Worm (Caenorhabditis elegans) whole organism, young adult: ENCODE results near the gene cyb-3.

ENCODE experiments used
- B0035.1 ChIP-seq: sonication (generic microtip); optimal IDR thresholded peaks from 2 replicates; lab custom pipeline; 2016; ENCODE audit warnings: missing genetic modification characterization, mild to moderate bottlenecking, missing compliant biosample characterization, missing genotype, missing genetic modification reagents
- B0261.1 ChIP-seq: sonication (generic microtip); optimal IDR thresholded peaks from 2 replicates; lab custom pipeline; 2016; ENCODE audit warnings: mild to moderate bottlenecking, missing genetic modification characterization, moderate library complexity, missing compliant biosample characterization
- B0336.3 ChIP-seq: fragments of 200-800 bp; sonication (Bioruptor generic); IDR thresholded peaks from 2 replicates; pipeline ENCODE4 v1.3.6; 2022; ENCODE audit warnings: missing genetic modification characterization, missing compliant biosample characterization
- D2030.7 ChIP-seq: fragments of 200-800 bp; sonication (Bioruptor generic); IDR thresholded peaks from 2 replicates; pipeline ENCODE4 v1.3.6; 2022; ENCODE audit warnings: missing genetic modification reagents, missing genetic modification characterization, missing compliant biosample characterization
- F22D6.2 ChIP-seq: sonication (generic microtip); optimal IDR thresholded peaks from 2 replicates; lab custom pipeline; 2016; ENCODE audit warnings: mild to moderate bottlenecking, missing genetic modification characterization, missing compliant biosample characterization
- F37B4.10 ChIP-seq: fragments of 200-800 bp; sonication (Bioruptor generic); IDR thresholded peaks from 2 replicates; pipeline ENCODE4 v1.3.6; 2022; ENCODE audit warnings: missing genetic modification characterization, missing compliant biosample characterization
- F52B5.7 ChIP-seq: sonication (generic microtip); optimal IDR thresholded peaks from 2 replicates; lab custom pipeline; 2016; ENCODE audit warnings: mild to moderate bottlenecking, missing genetic modification characterization, missing compliant biosample characterization
- K12H6.12 ChIP-seq: fragments of 200-800 bp; sonication (Bioruptor generic); optimal IDR thresholded peaks from 2 replicates; lab custom pipeline; 2018; ENCODE audit warnings: mild to moderate bottlenecking, missing genetic modification characterization, missing compliant biosample characterization
- Y53G8AR.9 ChIP-seq: fragments of 200-800 bp; sonication (Bioruptor generic); conservative IDR thresholded peaks from 2 replicates; pipeline ENCODE4 v1.3.6; 2022; ENCODE audit warnings: missing genetic modification reagents, missing genetic modification characterization, missing compliant biosample characterization
- Y67H2A.10 ChIP-seq: fragments of 200-800 bp; sonication (Bioruptor generic); conservative IDR thresholded peaks from 2 replicates; pipeline ENCODE4 v1.3.6; 2022; ENCODE audit warnings: missing genetic modification reagents, missing genetic modification characterization, missing compliant biosample characterization
- Y79H2A.3 ChIP-seq: fragments of 200-800 bp; sonication (Bioruptor generic); conservative IDR thresholded peaks from 2 replicates; pipeline ENCODE4 v1.3.6; 2022; ENCODE audit warnings: missing genetic modification reagents, missing genetic modification characterization, missing compliant biosample characterization
- Y95B8A.8 ChIP-seq: fragments of 200-800 bp; sonication (Bioruptor generic); IDR thresholded peaks from 2 replicates; pipeline ENCODE4 v1.3.6; 2022; ENCODE audit warnings: missing genetic modification reagents, missing genetic modification characterization, missing compliant biosample characterization
- attf-3 ChIP-seq: fragments of 200-800 bp; sonication (Bioruptor generic); conservative IDR thresholded peaks from 2 replicates; pipeline ENCODE4 v1.3.6; 2022; ENCODE audit warnings: missing genetic modification reagents, missing genetic modification characterization, missing compliant biosample characterization
- bed-2 ChIP-seq: fragments of 200-800 bp; sonication (Bioruptor generic); IDR thresholded peaks from 2 replicates; pipeline ENCODE4 v1.3.6; 2022; ENCODE audit warnings: missing genetic modification reagents, missing genetic modification characterization, missing compliant biosample characterization
- dox-1 ChIP-seq: fragments of 200-800 bp; sonication (Bioruptor generic); IDR thresholded peaks from 2 replicates; pipeline ENCODE4 v1.3.6; 2022; ENCODE audit warnings: missing genetic modification reagents, missing genetic modification characterization, missing compliant biosample characterization
- efl-1 ChIP-seq: fragments of 150-350 bp; optimal IDR thresholded peaks from 2 replicates; lab custom pipeline; 2014; ENCODE audit warnings: missing biosample characterization, missing genetic modification reagents, missing genetic modification characterization
- egl-18 ChIP-seq: fragments of 200-800 bp; sonication (Bioruptor generic); IDR thresholded peaks from 2 replicates; pipeline ENCODE4 v1.3.6; 2022; ENCODE audit warnings: missing genetic modification reagents, missing genetic modification characterization, missing compliant biosample characterization
- egl-44 ChIP-seq: fragments of 200-800 bp; sonication (Bioruptor generic); IDR thresholded peaks from 2 replicates; pipeline ENCODE4 v1.3.6; 2022; ENCODE audit warnings: missing genetic modification reagents, missing genetic modification characterization, missing compliant biosample characterization
- ekl-4 ChIP-seq: fragments of 200-800 bp; sonication (Bioruptor generic); IDR thresholded peaks from 2 replicates; pipeline ENCODE4 v1.3.6; 2022; ENCODE audit warnings: missing genetic modification reagents, missing genetic modification characterization, missing compliant biosample characterization
- ets-4 ChIP-seq: fragments of 200-800 bp; sonication (Bioruptor generic); optimal IDR thresholded peaks from 2 replicates; lab custom pipeline; 2018; ENCODE audit warnings: mild to moderate bottlenecking, missing genetic modification characterization, missing compliant biosample characterization
- hmg-1.2 ChIP-seq: fragments of 200-800 bp; sonication (Bioruptor generic); IDR thresholded peaks from 2 replicates; pipeline ENCODE4 v1.3.6; 2022; ENCODE audit warnings: missing genetic modification reagents, missing genetic modification characterization, missing compliant biosample characterization
- hmg-20 ChIP-seq: fragments of 200-800 bp; sonication (Bioruptor generic); IDR thresholded peaks from 2 replicates; pipeline ENCODE4 v1.3.6; 2022; ENCODE audit warnings: missing genetic modification reagents, missing genetic modification characterization, missing compliant biosample characterization
- lag-1 ChIP-seq: fragments of 200-800 bp; sonication (Bioruptor generic); IDR thresholded peaks from 2 replicates; pipeline ENCODE4 v1.3.6; 2022; ENCODE audit warnings: missing genetic modification reagents, missing genetic modification characterization, missing compliant biosample characterization
- lin-26 ChIP-seq: fragments of 200-800 bp; sonication (Bioruptor generic); IDR thresholded peaks from 2 replicates; pipeline ENCODE4 v1.3.6; 2022; ENCODE audit warnings: missing genetic modification reagents, missing genetic modification characterization, missing compliant biosample characterization
- lin-54 ChIP-seq: fragments of 200-800 bp; sonication (Bioruptor generic); optimal IDR thresholded peaks from 2 replicates; lab custom pipeline; 2018; ENCODE audit warnings: mild to moderate bottlenecking, missing genetic modification characterization, missing compliant biosample characterization
- lir-1 ChIP-seq: fragments of 200-800 bp; sonication (Bioruptor generic); conservative IDR thresholded peaks from 2 replicates; pipeline ENCODE4 v1.3.6; 2022; ENCODE audit warnings: missing genetic modification reagents, missing genetic modification characterization, missing compliant biosample characterization
- lsl-1 ChIP-seq: fragments of 200-800 bp; sonication (Bioruptor generic); optimal IDR thresholded peaks from 2 replicates; lab custom pipeline; 2018; ENCODE audit warnings: mild to moderate bottlenecking, missing genetic modification characterization, moderate library complexity, missing compliant biosample characterization
- madf-10 ChIP-seq: sonication (generic microtip); optimal IDR thresholded peaks from 2 replicates; lab custom pipeline; 2016; ENCODE audit warnings: mild to moderate bottlenecking, missing genetic modification characterization, missing compliant biosample characterization
- madf-6 ChIP-seq: fragments of 200-800 bp; sonication (Bioruptor generic); IDR thresholded peaks from 2 replicates; pipeline ENCODE4 v1.3.6; 2022; ENCODE audit warnings: missing genetic modification reagents, missing genetic modification characterization, missing compliant biosample characterization
- madf-8 ChIP-seq: fragments of 200-800 bp; sonication (Bioruptor generic); conservative IDR thresholded peaks from 2 replicates; pipeline ENCODE4 v1.3.6; 2022; ENCODE audit warnings: missing genetic modification reagents, missing genetic modification characterization, missing compliant biosample characterization
- mel-28 ChIP-seq: sonication (generic microtip); optimal IDR thresholded peaks from 2 replicates; lab custom pipeline; 2016; ENCODE audit warnings: borderline replicate concordance, mild to moderate bottlenecking, missing genetic modification characterization, missing compliant biosample characterization
- nfya-1 ChIP-seq: sonication (generic microtip); optimal IDR thresholded peaks from 2 replicates; lab custom pipeline; 2017; ENCODE audit warnings: antibody characterized with exemption, missing compliant biosample characterization, missing genetic modification characterization, borderline replicate concordance; ENCODE audit not compliant: insufficient read depth
- nfya-2 ChIP-seq: fragments of 200-800 bp; sonication (Bioruptor generic); IDR thresholded peaks from 2 replicates; pipeline ENCODE4 v1.3.6; 2022; ENCODE audit warnings: missing genetic modification reagents, missing genetic modification characterization, missing compliant biosample characterization
- nhr-120 ChIP-seq: fragments of 200-800 bp; sonication (Bioruptor generic); IDR thresholded peaks from 2 replicates; pipeline ENCODE4 v1.3.6; 2022; ENCODE audit warnings: missing genetic modification characterization, missing compliant biosample characterization
- nhr-179 ChIP-seq: sonication (generic microtip); optimal IDR thresholded peaks from 2 replicates; lab custom pipeline; 2016; ENCODE audit warnings: mild to moderate bottlenecking, missing genetic modification characterization, missing compliant biosample characterization
- nhr-27 ChIP-seq: fragments of 200-800 bp; sonication (Bioruptor generic); optimal IDR thresholded peaks from 2 replicates; lab custom pipeline; 2018; ENCODE audit warnings: mild to moderate bottlenecking, missing genetic modification characterization, moderate library complexity, missing compliant biosample characterization
- pha-4 ChIP-seq: fragments of 150-350 bp; sonication (generic microtip); optimal IDR thresholded peaks from 2 replicates; lab custom pipeline; 2014; ENCODE audit warnings: missing biosample characterization, missing genetic modification reagents, missing genetic modification characterization
- rec-8 ChIP-seq, 2 experiments: sonication (generic microtip); optimal IDR thresholded peaks; 2 replicates each; lab custom pipeline; 2016; ENCODE audit warnings: mild to moderate bottlenecking in 2 of 2, missing genetic modification characterization in 2 of 2, missing genetic modification reagents in 2 of 2, missing genotype in 2 of 2, missing biosample characterization in 1 of 2, missing compliant biosample characterization in 1 of 2, moderate library complexity in 1 of 2
- somi-1 ChIP-seq: fragments of 200-800 bp; sonication (Bioruptor generic); optimal IDR thresholded peaks from 2 replicates; lab custom pipeline; 2018; ENCODE audit warnings: mild to moderate bottlenecking, missing genetic modification characterization, missing compliant biosample characterization
- sptf-2 ChIP-seq: fragments of 200-800 bp; sonication (Bioruptor generic); optimal IDR thresholded peaks from 2 replicates; lab custom pipeline; 2018; ENCODE audit warnings: mild to moderate bottlenecking, missing genetic modification characterization, missing compliant biosample characterization
- tbx-9 ChIP-seq: sonication (generic microtip); optimal IDR thresholded peaks from 2 replicates; lab custom pipeline; 2016; ENCODE audit warnings: borderline replicate concordance, missing genetic modification characterization, inconsistent platforms, missing compliant biosample characterization
- unc-130 ChIP-seq: sonication (generic microtip); optimal IDR thresholded peaks from 2 replicates; lab custom pipeline; 2016; ENCODE audit warnings: missing genetic modification reagents, missing genetic modification characterization, missing compliant biosample characterization
- zfh-2 ChIP-seq: fragments of 200-800 bp; sonication (Bioruptor generic); conservative IDR thresholded peaks from 2 replicates; pipeline ENCODE4 v1.3.6; 2022; ENCODE audit warnings: missing genetic modification reagents, missing genetic modification characterization, missing compliant biosample characterization
- ztf-18 ChIP-seq: sonication (generic microtip); optimal IDR thresholded peaks from 2 replicates; lab custom pipeline; 2016; ENCODE audit warnings: missing genotype, mild to moderate bottlenecking, missing genetic modification characterization, missing compliant biosample characterization
- ztf-22 ChIP-seq: fragments of 200-800 bp; sonication (Bioruptor generic); optimal IDR thresholded peaks from 2 replicates; lab custom pipeline; 2018; ENCODE audit warnings: mild to moderate bottlenecking, missing genetic modification characterization, moderate library complexity, missing compliant biosample characterization
- ztf-26 ChIP-seq: sonication (generic microtip); optimal IDR thresholded peaks from 2 replicates; lab custom pipeline; 2017; ENCODE audit warnings: missing genetic modification characterization, missing compliant biosample characterization
- ztf-3 ChIP-seq: fragments of 200-800 bp; sonication (Bioruptor generic); optimal IDR thresholded peaks from 2 replicates; lab custom pipeline; 2018; ENCODE audit warnings: mild to moderate bottlenecking, missing genetic modification characterization, missing compliant biosample characterization

Gene cyb-3

DNA sequence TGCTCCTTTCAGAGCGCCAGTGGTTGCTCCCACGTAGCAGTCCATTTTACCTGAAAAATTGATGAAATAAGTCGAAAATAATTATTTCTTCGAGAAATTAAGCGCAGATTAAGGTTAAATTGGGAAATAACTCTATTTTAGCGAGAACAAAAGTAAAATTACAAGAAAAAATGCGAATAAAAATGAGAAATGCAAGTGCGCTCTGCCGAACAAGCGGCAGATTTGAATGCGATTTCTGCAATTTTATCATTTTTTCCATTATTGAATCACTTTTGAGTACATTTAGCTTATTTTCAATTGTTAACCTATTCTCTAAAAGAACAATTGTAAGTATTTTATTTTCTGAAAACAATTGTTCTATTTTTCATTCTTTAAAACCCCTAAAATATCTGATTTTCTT is 590 bp upstream of the cyb-3 start, which contains the start of gene T06E6.1:
TSS of gene T06E6.1 (minus strand) at position 56 of the 400 bp plus-strand sequence.
- TF ChIP-seq pha-4 (tag; lab: Kevin White, UChicago) (no peak), lin-54 (GFP tag; lab: Kevin White, UChicago) (peak; percentile 10), D2030.7 (GFP tag; lab: Robert Waterston, UW) (no peak), dox-1 (GFP tag; lab: Robert Waterston, UW) (no peak), B0261.1 (tag; lab: Kevin White, UChicago) (no peak), hmg-1.2 (GFP tag; lab: Robert Waterston, UW) (no peak), madf-10 (tag; lab: Kevin White, UChicago) (no peak), somi-1 (GFP tag; lab: Kevin White, UChicago) (no peak), B0035.1 (tag; lab: Kevin White, UChicago) (no peak)

DNA sequence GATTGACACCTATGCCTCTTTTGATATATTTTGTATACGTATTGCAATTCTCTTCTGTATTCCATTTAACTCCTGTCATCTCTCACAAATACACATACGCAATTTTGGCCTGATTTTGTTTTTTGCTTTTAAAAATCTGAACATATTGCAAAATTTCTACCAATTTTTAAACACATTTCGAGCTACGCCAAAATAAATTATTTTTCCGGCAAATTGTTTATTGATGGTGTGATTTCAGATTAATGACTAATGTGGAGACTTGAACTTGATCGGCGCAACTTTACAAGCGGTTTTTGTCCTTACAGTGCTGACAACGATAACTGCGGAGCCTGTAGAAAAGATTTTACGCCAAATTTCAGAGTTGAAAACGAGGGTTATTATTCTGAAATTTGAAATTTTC is 1.6 kb downstream of the cyb-3 start:
- TF ChIP-seq egl-44 (GFP tag; lab: Robert Waterston, UW) (no peak), nhr-27 (no peak), F52B5.7 (tag; lab: Kevin White, UChicago) (no peak), ztf-3 (GFP tag; lab: Kevin White, UChicago) (no peak), nhr-120 (GFP tag; lab: Robert Waterston, UW) (no peak), Y79H2A.3 (peak; percentile 21; the same call in 1 of the 2 replicates), rec-8 (tag; optimal IDR thresholded peaks at IDR 0.05; lab: Kevin White, UChicago) (no peak), egl-18 (0 out of 2 replicates have a peak, but pooled peaks have one; percentile 40), ekl-4 (peak; percentile 67), mel-28 (tag; lab: Kevin White, UChicago) (no peak), madf-6 (GFP tag; lab: Robert Waterston, UW) (peak; percentile 73), lag-1 (no peak), sptf-2 (no peak), ets-4 (no peak), Y53G8AR.9 (GFP tag; lab: Robert Waterston, UW) (peak; percentile 75), lsl-1 (GFP tag; lab: Kevin White, UChicago) (peak; percentile 37), F22D6.2 (tag; lab: Kevin White, UChicago) (no peak), zfh-2 (GFP tag; lab: Robert Waterston, UW) (no peak), nfya-2 (GFP tag; lab: Robert Waterston, UW) (no peak), ztf-22 (GFP tag; lab: Kevin White, UChicago) (no peak), unc-130 (no peak), Y67H2A.10 (no peak), nhr-179 (no peak), efl-1 (no peak), lin-26 (GFP tag; lab: Robert Waterston, UW) (peak; percentile 50; the same call in 1 of the 2 replicates), attf-3 (GFP tag; lab: Robert Waterston, UW) (no peak), D2030.7 (GFP tag; lab: Robert Waterston, UW) (0 out of 2 replicates have a peak, but pooled peaks have one; percentile 10), bed-2 (GFP tag; lab: Robert Waterston, UW) (no peak), tbx-9 (no peak), hmg-20 (no peak), madf-8 (GFP tag; lab: Robert Waterston, UW) (peak; percentile 34; the same call in 1 of the 2 replicates), dox-1 (GFP tag; lab: Robert Waterston, UW) (no peak), K12H6.12 (tag; lab: Kevin White, UChicago) (no peak), lir-1 (GFP tag; lab: Robert Waterston, UW) (no peak), Y95B8A.8 (GFP tag; lab: Robert Waterston, UW) (peak; percentile 56; the same call in 1 of the 2 replicates), nfya-1 (tag; lab: Kevin White, UChicago) (no peak), ztf-18 (tag; lab: Kevin White, UChicago) (no peak), ztf-26 (tag; lab: Kevin White, UChicago) (no peak), B0336.3 (GFP tag; lab: Robert Waterston, UW) (peak; percentile 72; the same call in 1 of the 2 replicates), F37B4.10 (no peak)
